Worm (Caenorhabditis elegans): ENCODE results near the gene ncx-5.

ce11 chrV:10503011-10503410 is 13.1 kb upstream of the ncx-5 start, which contains the start of gene C35A5.11:
- TF ChIP-seq ztf-3 (GFP tag; optimal IDR thresholded peaks at IDR 0.05) (no peak), ztf-18 (tag; optimal IDR thresholded peaks at IDR 0.05) (no peak), Y53F4B.3 (GFP tag; IDR thresholded peaks at IDR 0.05) (no peak), hlh-26 (GFP tag; conservative IDR thresholded peaks at IDR 0.05) (no peak), hsf-1 (GFP tag; IDR thresholded peaks at IDR 0.05) (no peak), rec-8 (tag; optimal IDR thresholded peaks at IDR 0.05) (no peak), nhr-90 (tag; optimal IDR thresholded peaks at IDR 0.05) (no peak), dox-1 (GFP tag; IDR thresholded peaks at IDR 0.05) (no peak), fkh-3 (tag; optimal IDR thresholded peaks at IDR 0.05) (no peak), F39B2.1 (GFP tag; IDR thresholded peaks at IDR 0.05) (no peak)

Measured in whole organism, young adult.